Fruit fly (Drosophila melanogaster): Measurements from ENCODE around the gene CG9953.

Gene CG9953

dm6 chr3L:6988942-6989569 lies 19.6 kb downstream of the CG9953 start (continued):
- TF ChIP-seq Hey (tag; optimal IDR thresholded peaks at IDR 0.05): no peak
- TF ChIP-seq sd (tag; optimal IDR thresholded peaks at IDR 0.05): peak; percentile 19
- TF ChIP-seq vfl (GFP tag; optimal IDR thresholded peaks at IDR 0.05): no peak
- TF ChIP-seq HLH3B (GFP tag; IDR thresholded peaks at IDR 0.05): peak; percentile 71
- TF ChIP-seq CG8924 (tag; optimal IDR thresholded peaks at IDR 0.05): peak; percentile 95
- no peak for TF ChIP-seq gfzf (GFP tag; optimal IDR thresholded peaks at IDR 0.05)
- TF ChIP-seq Dek (tag; optimal IDR thresholded peaks at IDR 0.05): peak; percentile 83
- TF ChIP-seq dan (GFP tag; IDR thresholded peaks at IDR 0.05): peak; percentile 45; the same call in 1 of the 2 replicates
- no peak for TF ChIP-seq bowl (GFP tag; IDR thresholded peaks at IDR 0.05)
- peak; percentile 77 for TF ChIP-seq CG6272 (GFP tag; IDR thresholded peaks at IDR 0.05)
- TF ChIP-seq Gsc (GFP tag; IDR thresholded peaks at IDR 0.05): peak; percentile 66; the same call in 1 of the 2 replicates
- no peak for TF ChIP-seq pita (GFP tag; optimal IDR thresholded peaks at IDR 0.05)
- peak; percentile 90 for TF ChIP-seq tap (tag; optimal IDR thresholded peaks at IDR 0.05)
- peak; percentile 86 for TF ChIP-seq CG15601 (tag; optimal IDR thresholded peaks at IDR 0.05)
- TF ChIP-seq Scr (GFP tag; IDR thresholded peaks at IDR 0.05; ENCODE audit: partially characterized antibody): 0 out of 2 replicates have a peak, but pooled peaks have one; percentile 8
- TF ChIP-seq ems (GFP tag; optimal IDR thresholded peaks at IDR 0.05): peak; percentile 57
- TF ChIP-seq CG17385 (GFP tag; optimal IDR thresholded peaks at IDR 0.05): peak; percentile 87
- TF ChIP-seq CG11560 (tag; IDR thresholded peaks at IDR 0.05): peak; percentile 73; the same call in 1 of the 3 replicates
- peak; percentile 23 for TF ChIP-seq dm (GFP tag; optimal IDR thresholded peaks at IDR 0.05)
- TF ChIP-seq h (optimal IDR thresholded peaks at IDR 0.05): no peak
- peak; percentile 59 for TF ChIP-seq pb (GFP tag; optimal IDR thresholded peaks at IDR 0.05)
- TF ChIP-seq Elba2 (GFP tag; optimal IDR thresholded peaks at IDR 0.05): no peak
- TF ChIP-seq CG17328 (GFP tag; IDR thresholded peaks at IDR 0.05): peak; percentile 60; the same call in 1 of the 2 replicates
- TF ChIP-seq Vsx1 (GFP tag; optimal IDR thresholded peaks at IDR 0.05): peak; percentile 78
- TF ChIP-seq chm (GFP tag; IDR thresholded peaks at IDR 0.05): peak; percentile 15; the same call in 1 of the 2 replicates
- peak; percentile 52; the same call in 1 of the 2 replicates for TF ChIP-seq CG17612 (GFP tag; IDR thresholded peaks at IDR 0.05)
- peak in 1 of 2 experiments; percentile 45 for TF ChIP-seq crp (GFP tag; optimal IDR thresholded peaks at IDR 0.05)
- peak; percentile 72 for TF ChIP-seq Side (GFP tag; optimal IDR thresholded peaks at IDR 0.05)
- peak; percentile 93 for TF ChIP-seq Ets65A (GFP tag)
- TF ChIP-seq tll (GFP tag; optimal IDR thresholded peaks at IDR 0.05): peak in 1 of 2 experiments; percentile 48
- TF ChIP-seq CG7556 (GFP tag; optimal IDR thresholded peaks at IDR 0.05): peak; percentile 98
- TF ChIP-seq dati (GFP tag; IDR thresholded peaks at IDR 0.05): 0 out of 2 replicates have a peak, but pooled peaks have one; percentile 29
- TF ChIP-seq row (GFP tag; IDR thresholded peaks at IDR 0.05): peak; percentile 89
- TF ChIP-seq Opbp (GFP tag; IDR thresholded peaks at IDR 0.05; ENCODE audit: partially characterized antibody): no peak
- TF ChIP-seq CG15696 (tag; optimal IDR thresholded peaks at IDR 0.05): peak; percentile 92
- TF ChIP-seq croc (GFP tag; conservative IDR thresholded peaks at IDR 0.05): peak; percentile 87
- peak; percentile 65 for TF ChIP-seq CG1792 (GFP tag; optimal IDR thresholded peaks at IDR 0.05)
- peak; percentile 92 for TF ChIP-seq Hr3 (GFP tag; optimal IDR thresholded peaks at IDR 0.05)
- TF ChIP-seq Drgx (GFP tag; IDR thresholded peaks at IDR 0.05): peak; percentile 70
- TF ChIP-seq Hr51 (GFP tag; optimal IDR thresholded peaks at IDR 0.05): peak; percentile 49 to 94
- TF ChIP-seq luna (GFP tag; optimal IDR thresholded peaks at IDR 0.05): no peak
- TF ChIP-seq ara (GFP tag; IDR thresholded peaks at IDR 0.05): peak; percentile 70
- peak; percentile 33 for TF ChIP-seq CG4707 (GFP tag; optimal IDR thresholded peaks at IDR 0.05)
- peak; percentile 94 for TF ChIP-seq Ssrp (tag; optimal IDR thresholded peaks at IDR 0.05)
- peak; percentile 93 for TF ChIP-seq grau (tag; optimal IDR thresholded peaks at IDR 0.05)
- no peak for TF ChIP-seq CrebB (tag; optimal IDR thresholded peaks at IDR 0.05)
- peak; percentile 65 for TF ChIP-seq CG10431 (GFP tag; optimal IDR thresholded peaks at IDR 0.05)
- TF ChIP-seq CG7786 (GFP tag; optimal IDR thresholded peaks at IDR 0.05): peak; percentile 20
- peak; percentile 81 for TF ChIP-seq esg (GFP tag; conservative IDR thresholded peaks at IDR 0.05)
- peak; percentile 82 for TF ChIP-seq gcm (GFP tag; optimal IDR thresholded peaks at IDR 0.05)

Measured in whole organism, embryonic.